Worm (Caenorhabditis elegans): ENCODE measurements around the gene C40A11.8.

- TF ChIP-seq unc-62 (GFP tag; optimal IDR thresholded peaks at IDR 0.05): no peak
- no peak for TF ChIP-seq aly-2 (tag; optimal IDR thresholded peaks at IDR 0.05)
- no peak for TF ChIP-seq sup-37 (GFP tag; optimal IDR thresholded peaks at IDR 0.05)
- TF ChIP-seq nhr-19 (GFP tag; conservative IDR thresholded peaks at IDR 0.05): no peak
- TF ChIP-seq ztf-11 (tag; optimal IDR thresholded peaks at IDR 0.05): no peak
- no peak for TF ChIP-seq swsn-7 (tag; optimal IDR thresholded peaks at IDR 0.05)
- TF ChIP-seq lin-39 (tag; optimal IDR thresholded peaks at IDR 0.05): no peak
- no peak for TF ChIP-seq rnt-1 (tag; optimal IDR thresholded peaks at IDR 0.05)
These were observed 15.6 kb upstream of the C40A11.8 start, which contains the start of gene C33C12.4 for ce11 chrII:2166376-2166775.
